Fruit fly (Drosophila melanogaster) whole organism, embryonic: ENCODE data around the gene Ublcp1.
A peak's percentile ranks its signal among the peaks of the same experiment; 100 is the strongest.

ENCODE experiments used
- Atf3 ChIP-seq: fragments of 200-800 bp; sonication (Bioruptor generic); optimal IDR thresholded peaks from 3 replicates; lab custom pipeline; 2016; ENCODE audit warnings: missing biosample characterization, missing genetic modification characterization
- Atf6 ChIP-seq: fragments of 200-800 bp; sonication (Bioruptor generic); IDR thresholded peaks from 2 replicates; pipeline ENCODE4 v1.3.6; 2022; ENCODE audit warnings: missing biosample characterization, missing genetic modification characterization
- CG10267 ChIP-seq: fragments of 200-800 bp; sonication (Bioruptor generic); optimal IDR thresholded peaks from 2 replicates; lab custom pipeline; 2018; ENCODE audit warnings: missing biosample characterization, mild to moderate bottlenecking, missing genetic modification characterization, moderate library complexity
- CG10979 ChIP-seq: fragments of 200-800 bp; sonication (Bioruptor generic); optimal IDR thresholded peaks from 2 replicates; lab custom pipeline; 2018; ENCODE audit warnings: missing biosample characterization, mild to moderate bottlenecking, missing genetic modification characterization, moderate library complexity
- CG11504 ChIP-seq: fragments of 200-800 bp; sonication (Bioruptor generic); optimal IDR thresholded peaks from 3 replicates; lab custom pipeline; 2019; ENCODE audit warnings: missing biosample characterization, mild to moderate bottlenecking, missing genetic modification characterization, moderate library complexity
- CG11696 ChIP-seq: fragments of 200-800 bp; sonication (Bioruptor generic); IDR thresholded peaks from 2 replicates; pipeline ENCODE4 v1.3.6; 2022; ENCODE audit warnings: missing biosample characterization, missing genetic modification characterization
- CG11723 ChIP-seq: fragments of 200-800 bp; sonication (Bioruptor generic); optimal IDR thresholded peaks from 2 replicates; lab custom pipeline; 2017; ENCODE audit warnings: missing biosample characterization, mild to moderate bottlenecking, missing genetic modification characterization
- CG14965 ChIP-seq: fragments of 200-800 bp; sonication (Bioruptor generic); optimal IDR thresholded peaks from 2 replicates; lab custom pipeline; 2016; ENCODE audit warnings: missing biosample characterization, missing genetic modification characterization, borderline replicate concordance
- CG15011 ChIP-seq: fragments of 200-800 bp; sonication (Bioruptor generic); optimal IDR thresholded peaks from 3 replicates; lab custom pipeline; 2018; ENCODE audit warnings: missing biosample characterization, mild to moderate bottlenecking, missing genetic modification characterization
- CG15479 ChIP-seq: fragments of 200-800 bp; sonication (Bioruptor generic); optimal IDR thresholded peaks from 3 replicates; lab custom pipeline; 2019; ENCODE audit warnings: missing biosample characterization, mild to moderate bottlenecking, missing genetic modification characterization, moderate library complexity
- CG17612 ChIP-seq: fragments of 200-800 bp; sonication (Bioruptor generic); IDR thresholded peaks from 2 replicates; pipeline ENCODE4 v1.3.6; 2022; ENCODE audit warnings: missing biosample characterization, missing genetic modification characterization
- CG17802 ChIP-seq: fragments of 200-800 bp; sonication (Bioruptor generic); optimal IDR thresholded peaks from 2 replicates; lab custom pipeline; 2018; ENCODE audit warnings: missing biosample characterization, mild to moderate bottlenecking, missing genetic modification characterization, moderate library complexity
- CG2120 ChIP-seq: fragments of 200-800 bp; sonication (Bioruptor generic); optimal IDR thresholded peaks from 3 replicates; lab custom pipeline; 2016; ENCODE audit warnings: missing biosample characterization, missing genetic modification characterization
- CG2199 ChIP-seq: fragments of 200-800 bp; sonication (Bioruptor generic); IDR thresholded peaks from 3 replicates; pipeline ENCODE4 v1.3.6; 2022; ENCODE audit warnings: missing biosample characterization, missing genetic modification characterization
- CG31441 ChIP-seq: fragments of 200-800 bp; sonication (Bioruptor generic); IDR thresholded peaks from 2 replicates; pipeline ENCODE4 v1.3.6; 2022; ENCODE audit warnings: missing biosample characterization, missing genetic modification characterization
- CG34376 ChIP-seq: fragments of 200-800 bp; sonication (Bioruptor generic); optimal IDR thresholded peaks from 2 replicates; lab custom pipeline; 2018; ENCODE audit warnings: missing biosample characterization, mild to moderate bottlenecking, missing genetic modification characterization
- CG4282 ChIP-seq: fragments of 200-800 bp; sonication (Bioruptor generic); optimal IDR thresholded peaks from 2 replicates; lab custom pipeline; 2016; ENCODE audit warnings: missing biosample characterization, missing genetic modification characterization
- CG5180 ChIP-seq: fragments of 200-800 bp; sonication (Bioruptor generic); optimal IDR thresholded peaks from 3 replicates; lab custom pipeline; 2017; ENCODE audit warnings: missing biosample characterization, missing genetic modification characterization, mild to moderate bottlenecking, moderate library complexity, missing genetic modification reagents
- CG6765 ChIP-seq: fragments of 200-800 bp; sonication (Bioruptor generic); optimal IDR thresholded peaks from 3 replicates; lab custom pipeline; 2017; ENCODE audit warnings: missing biosample characterization, mild to moderate bottlenecking, missing genetic modification characterization
- CG7987 ChIP-seq: fragments of 200-800 bp; sonication (Bioruptor generic); optimal IDR thresholded peaks from 2 replicates; lab custom pipeline; 2018; ENCODE audit warnings: missing biosample characterization, mild to moderate bottlenecking, missing genetic modification characterization, moderate library complexity
- CG9215 ChIP-seq: fragments of 200-800 bp; sonication (Bioruptor generic); IDR thresholded peaks from 2 replicates; pipeline ENCODE4 v1.3.6; 2022; ENCODE audit warnings: missing biosample characterization, missing genetic modification characterization
- CG9727 ChIP-seq: fragments of 200-800 bp; sonication (Bioruptor generic); optimal IDR thresholded peaks from 3 replicates; lab custom pipeline; 2017; ENCODE audit warnings: missing biosample characterization, mild to moderate bottlenecking, missing genetic modification characterization
- CG9797 ChIP-seq: fragments of 200-800 bp; sonication (Bioruptor generic); optimal IDR thresholded peaks from 3 replicates; lab custom pipeline; 2018; ENCODE audit warnings: missing biosample characterization, mild to moderate bottlenecking, missing genetic modification characterization
- CG9876 ChIP-seq: fragments of 200-800 bp; sonication (Bioruptor generic); optimal IDR thresholded peaks from 2 replicates; lab custom pipeline; 2016; ENCODE audit warnings: missing biosample characterization, missing genetic modification characterization
- Dad ChIP-seq: fragments of 200-800 bp; sonication (Bioruptor generic); optimal IDR thresholded peaks from 3 replicates; lab custom pipeline; 2016; ENCODE audit warnings: missing biosample characterization, missing genetic modification characterization
- Dip3 ChIP-seq: fragments of 200-800 bp; sonication (Bioruptor generic); optimal IDR thresholded peaks from 3 replicates; lab custom pipeline; 2016; ENCODE audit warnings: missing biosample characterization, missing genetic modification characterization
- Drgx ChIP-seq: fragments of 200-800 bp; sonication (Bioruptor generic); IDR thresholded peaks from 2 replicates; pipeline ENCODE4 v1.3.6; 2022; ENCODE audit warnings: missing biosample characterization, missing genetic modification characterization
- Fer2 ChIP-seq: fragments of 200-800 bp; sonication (Bioruptor generic); optimal IDR thresholded peaks from 2 replicates; lab custom pipeline; 2018; ENCODE audit warnings: missing biosample characterization, mild to moderate bottlenecking, missing genetic modification characterization, moderate library complexity
- MESR4 ChIP-seq: fragments of 200-800 bp; sonication (Bioruptor generic); optimal IDR thresholded peaks from 2 replicates; lab custom pipeline; 2018; ENCODE audit warnings: missing biosample characterization, mild to moderate bottlenecking, missing genetic modification characterization, moderate library complexity
- Max ChIP-seq: fragments of 200-800 bp; sonication (Bioruptor generic); optimal IDR thresholded peaks from 2 replicates; lab custom pipeline; 2016; ENCODE audit warnings: missing biosample characterization, mild to moderate bottlenecking, missing genetic modification characterization
- Med ChIP-seq: fragments of 200-800 bp; sonication (Bioruptor generic); peaks from one replicate; lab custom pipeline; 2016; ENCODE audit warnings: missing biosample characterization, missing genetic modification characterization, mild to moderate bottlenecking, inconsistent platforms, moderate library complexity
- Nf-YC ChIP-seq: fragments of 200-800 bp; optimal IDR thresholded peaks from 3 replicates; lab custom pipeline; 2019; ENCODE audit warnings: missing biosample characterization, mild to moderate bottlenecking, missing genetic modification characterization, moderate library complexity
- PHDP ChIP-seq: fragments of 200-800 bp; sonication (Bioruptor generic); optimal IDR thresholded peaks from 3 replicates; lab custom pipeline; 2018; ENCODE audit warnings: missing biosample characterization, mild to moderate bottlenecking, missing genetic modification characterization, moderate library complexity
- Spps ChIP-seq: fragments of 200-800 bp; sonication (Bioruptor generic); optimal IDR thresholded peaks from 2 replicates; lab custom pipeline; 2018; ENCODE audit warnings: missing biosample characterization, mild to moderate bottlenecking, missing genetic modification characterization
- Usf ChIP-seq: fragments of 200-800 bp; sonication (Bioruptor generic); optimal IDR thresholded peaks from 2 replicates; lab custom pipeline; 2017; ENCODE audit warnings: missing genotype, missing biosample characterization, missing genetic modification characterization
- abd-A ChIP-seq: fragments of 200-800 bp; sonication (Bioruptor generic); optimal IDR thresholded peaks from 3 replicates; lab custom pipeline; 2019; ENCODE audit warnings: missing biosample characterization, mild to moderate bottlenecking, missing genetic modification characterization, moderate library complexity
- ash1 ChIP-seq: fragments of 200-800 bp; sonication (Bioruptor generic); optimal IDR thresholded peaks from 2 replicates; lab custom pipeline; 2018; ENCODE audit warnings: missing biosample characterization, mild to moderate bottlenecking, missing genetic modification characterization
- disco-r ChIP-seq: fragments of 200-800 bp; sonication (Bioruptor generic); optimal IDR thresholded peaks from 2 replicates; lab custom pipeline; 2016; ENCODE audit warnings: missing biosample characterization, missing genetic modification characterization
- fd102C ChIP-seq: fragments of 200-800 bp; sonication (Bioruptor generic); optimal IDR thresholded peaks from 2 replicates; lab custom pipeline; 2018; ENCODE audit warnings: missing biosample characterization, mild to moderate bottlenecking, missing genetic modification characterization, moderate library complexity
- fd96Cb ChIP-seq: fragments of 200-800 bp; sonication (Bioruptor generic); optimal IDR thresholded peaks from 2 replicates; lab custom pipeline; 2018; ENCODE audit warnings: missing biosample characterization, mild to moderate bottlenecking, missing genetic modification characterization, moderate library complexity
- ftz-f1 ChIP-seq: fragments of 200-800 bp; sonication (Bioruptor generic); optimal IDR thresholded peaks from 2 replicates; lab custom pipeline; 2016; ENCODE audit warnings: missing biosample characterization, missing genetic modification characterization
- her ChIP-seq: fragments of 200-800 bp; sonication (Bioruptor generic); optimal IDR thresholded peaks from 2 replicates; lab custom pipeline; 2016; ENCODE audit warnings: missing biosample characterization, missing genetic modification characterization
- lilli ChIP-seq: fragments of 200-800 bp; sonication (Bioruptor generic); optimal IDR thresholded peaks from 3 replicates; lab custom pipeline; 2016; ENCODE audit warnings: missing biosample characterization, missing genetic modification characterization
- lola ChIP-seq, 3 experiments: fragments of >200 bp in 2 of 3; fragments of 200-800 bp in 1 of 3; sonication (Bioruptor generic) in 1 of 3; optimal IDR thresholded peaks; 2 replicates each; lab custom pipeline; 2017 to 2019; ENCODE audit warnings: missing biosample characterization in 3 of 3, missing genetic modification characterization in 3 of 3, mild to moderate bottlenecking in 1 of 3, moderate library complexity in 1 of 3
- phol ChIP-seq: fragments of 200-800 bp; sonication (Bioruptor generic); optimal IDR thresholded peaks from 3 replicates; lab custom pipeline; 2018; ENCODE audit warnings: missing biosample characterization, mild to moderate bottlenecking, missing genetic modification characterization, moderate library complexity
- pzg ChIP-seq: fragments of 200-800 bp; sonication (Bioruptor generic); optimal IDR thresholded peaks from 3 replicates; lab custom pipeline; 2018; ENCODE audit warnings: missing biosample characterization, mild to moderate bottlenecking, missing genetic modification characterization, moderate library complexity
- row ChIP-seq: fragments of 200-800 bp; sonication (Bioruptor generic); IDR thresholded peaks from 3 replicates; pipeline ENCODE4 v1.3.6; 2022; ENCODE audit warnings: missing biosample characterization, missing genetic modification characterization
- tap ChIP-seq: fragments of 200-800 bp; optimal IDR thresholded peaks from 3 replicates; lab custom pipeline; 2019; ENCODE audit warnings: missing biosample characterization, mild to moderate bottlenecking, missing genetic modification characterization, moderate library complexity
- tll ChIP-seq, 2 experiments: fragments of 200-800 bp in 1 of 2; fragments of >200 bp in 1 of 2; sonication (Bioruptor generic) in 1 of 2; optimal IDR thresholded peaks; 2 replicates each; lab custom pipeline; 2017 to 2019; ENCODE audit warnings: missing biosample characterization in 2 of 2, missing genetic modification characterization in 2 of 2, mild to moderate bottlenecking in 1 of 2, moderate library complexity in 1 of 2
- vvl ChIP-seq: fragments of 200-800 bp; sonication (Bioruptor generic); IDR thresholded peaks from 2 replicates; pipeline ENCODE4 v1.3.6; 2022; ENCODE audit warnings: missing biosample characterization, missing genetic modification characterization

Ublcp1 gene

dm6 chr3R:23067209-23067826 is 6.0 kb downstream of the Ublcp1 start, which contains the start of gene CG17111 (continued):
- no peak for TF ChIP-seq Atf6
- TF ChIP-seq CG17612 (GFP tag; lab: Robert Waterston, UW), result no peak
- TF ChIP-seq tap (tag; lab: Kevin White, UChicago), result peak; percentile 4
- no peak for TF ChIP-seq CG14965 (GFP tag; lab: Kevin White, UChicago)
- TF ChIP-seq Dad (GFP tag; lab: Kevin White, UChicago), result no peak
- TF ChIP-seq Nf-YC (tag; lab: Kevin White, UChicago), result peak; percentile 7
- TF ChIP-seq Drgx (GFP tag; lab: Robert Waterston, UW), result no peak
- TF ChIP-seq CG9727, result peak; percentile 44
- TF ChIP-seq CG2120 (GFP tag; lab: Kevin White, UChicago), result no peak
- TF ChIP-seq CG2199 (GFP tag; lab: Robert Waterston, UW), result no peak
- no peak for TF ChIP-seq MESR4 (GFP tag; lab: Kevin White, UChicago)
- TF ChIP-seq fd102C (GFP tag; lab: Kevin White, UChicago), result no peak
- no peak for TF ChIP-seq CG17802 (tag; lab: Kevin White, UChicago)
- no peak for TF ChIP-seq CG11696
- TF ChIP-seq CG6765 (GFP tag; lab: Kevin White, UChicago), result no peak
- peak; percentile 57 for TF ChIP-seq Med (GFP tag; lab: Kevin White, UChicago)
- no peak for TF ChIP-seq CG5180
- TF ChIP-seq CG11504 (tag; lab: Kevin White, UChicago), result peak; percentile 78
- TF ChIP-seq CG10979 (tag; lab: Kevin White, UChicago), result no peak
- TF ChIP-seq Fer2 (tag; lab: Kevin White, UChicago), result no peak
- peak; percentile 60 for TF ChIP-seq phol (tag; lab: Kevin White, UChicago)
- TF ChIP-seq disco-r (GFP tag; lab: Kevin White, UChicago), result no peak
- peak; percentile 3 for TF ChIP-seq lilli (GFP tag; lab: Kevin White, UChicago)
- TF ChIP-seq Usf (GFP tag; lab: Kevin White, UChicago), result no peak
- no peak for TF ChIP-seq Atf3 (GFP tag; lab: Kevin White, UChicago)
- TF ChIP-seq CG34376, result no peak
- TF ChIP-seq CG4282 (GFP tag; lab: Kevin White, UChicago), result no peak
- TF ChIP-seq CG9876 (GFP tag; lab: Kevin White, UChicago), result no peak
- TF ChIP-seq fd96Cb (tag; lab: Kevin White, UChicago), result peak; percentile 37
- TF ChIP-seq CG10267 (tag; lab: Kevin White, UChicago), result no peak
- TF ChIP-seq CG11723 (GFP tag; lab: Kevin White, UChicago), result no peak
- TF ChIP-seq ftz-f1, result no peak
- TF ChIP-seq ash1 (GFP tag; lab: Kevin White, UChicago), result no peak
- TF ChIP-seq CG15011 (GFP tag; lab: Kevin White, UChicago), result no peak
- TF ChIP-seq CG31441 (GFP tag; lab: Robert Waterston, UW), result peak; percentile 60; the same call in 1 of the 2 replicates
- TF ChIP-seq vvl, result peak; percentile 44
- no peak for TF ChIP-seq CG9797 (GFP tag; lab: Kevin White, UChicago)
- TF ChIP-seq Dip3 (GFP tag; lab: Kevin White, UChicago), result no peak
- TF ChIP-seq PHDP (tag; lab: Kevin White, UChicago), result no peak
- TF ChIP-seq abd-A, result no peak
- TF ChIP-seq row (GFP tag; lab: Robert Waterston, UW), result peak; percentile 48
- TF ChIP-seq her (GFP tag; lab: Kevin White, UChicago), result no peak
- no peak for TF ChIP-seq CG15479 (GFP tag; lab: Kevin White, UChicago)
- TF ChIP-seq CG7987 (GFP tag; lab: Kevin White, UChicago), result no peak
- no peak for TF ChIP-seq CG9215 (GFP tag; lab: Robert Waterston, UW)
- TF ChIP-seq tll (GFP tag; optimal IDR thresholded peaks at IDR 0.05; lab: Kevin White, UChicago), result no peak
- no peak for TF ChIP-seq lola (GFP tag; optimal IDR thresholded peaks at IDR 0.05; lab: Kevin White, UChicago)
- TF ChIP-seq pzg (GFP tag; lab: Kevin White, UChicago), result no peak
- peak; percentile 6 for TF ChIP-seq Max (GFP tag; lab: Kevin White, UChicago)
- no peak for TF ChIP-seq Spps (tag; lab: Kevin White, UChicago)
